Fruit fly (Drosophila melanogaster): Measurements from ENCODE around the gene gb.

The gb gene

DNA sequence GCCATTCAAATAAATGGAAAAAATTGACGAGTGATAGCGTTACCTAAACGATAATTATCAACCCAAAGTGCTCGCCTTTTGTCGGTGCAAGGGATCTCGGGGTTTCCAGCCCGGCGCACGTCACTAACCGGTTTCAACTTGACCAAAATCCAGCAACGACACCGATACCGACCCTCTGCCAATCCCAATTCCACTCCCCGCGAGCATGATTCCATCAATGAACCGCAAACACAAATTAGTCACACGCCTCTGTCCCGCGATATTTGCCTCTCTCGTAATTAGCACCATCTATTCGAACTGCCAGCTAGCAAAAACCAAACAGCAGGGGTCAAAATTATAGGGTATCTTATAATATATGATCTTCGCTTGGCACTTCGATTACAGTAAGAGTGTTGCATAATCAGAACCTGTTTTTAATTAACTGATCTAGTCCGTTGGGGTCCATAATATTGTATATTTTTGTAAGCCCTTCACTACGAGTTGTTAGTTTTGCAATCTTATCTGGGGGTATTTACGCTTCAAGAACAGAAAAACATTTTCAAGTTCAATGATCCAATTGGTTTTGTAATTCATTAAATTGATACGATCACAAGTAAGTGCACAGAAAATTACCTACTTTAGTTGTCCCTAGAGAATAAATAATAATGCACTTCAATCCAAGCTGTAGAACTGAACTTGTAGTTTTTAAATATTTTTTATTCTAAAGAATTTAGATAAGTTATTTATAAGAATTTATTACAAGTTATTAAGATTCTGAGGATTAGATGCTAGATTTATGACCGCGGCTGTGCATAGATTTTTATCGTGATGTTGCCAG is 41.2 kb upstream of the gb start:
- TF ChIP-seq EcR (GFP tag; optimal IDR thresholded peaks at IDR 0.05) (no peak), Snoo (tag; optimal IDR thresholded peaks at IDR 0.05) (peak; percentile 2), Pif1B (GFP tag; optimal IDR thresholded peaks at IDR 0.05) (no peak), CG14655 (GFP tag; optimal IDR thresholded peaks at IDR 0.05) (peak; percentile 63), CG12605 (GFP tag; IDR thresholded peaks at IDR 0.05) (no peak), CG17806 (tag; optimal IDR thresholded peaks at IDR 0.05) (peak; percentile 31), CG8159 (tag; optimal IDR thresholded peaks at IDR 0.05) (peak; percentile 57), CG9948 (tag; optimal IDR thresholded peaks at IDR 0.05) (peak; percentile 37), CG4496 (GFP tag; IDR thresholded peaks at IDR 0.05) (no peak), CG8301 (tag; optimal IDR thresholded peaks at IDR 0.05) (peak; percentile 13), CG34367 (tag; optimal IDR thresholded peaks at IDR 0.05) (peak; percentile 4), CG15710 (tag; optimal IDR thresholded peaks at IDR 0.05) (peak; percentile 41), Ets98B (GFP tag; IDR thresholded peaks at IDR 0.05) (no peak), rn (GFP tag; IDR thresholded peaks at IDR 0.05) (no peak), CG13204 (GFP tag; optimal IDR thresholded peaks at IDR 0.05) (peak; percentile 17)

DNA sequence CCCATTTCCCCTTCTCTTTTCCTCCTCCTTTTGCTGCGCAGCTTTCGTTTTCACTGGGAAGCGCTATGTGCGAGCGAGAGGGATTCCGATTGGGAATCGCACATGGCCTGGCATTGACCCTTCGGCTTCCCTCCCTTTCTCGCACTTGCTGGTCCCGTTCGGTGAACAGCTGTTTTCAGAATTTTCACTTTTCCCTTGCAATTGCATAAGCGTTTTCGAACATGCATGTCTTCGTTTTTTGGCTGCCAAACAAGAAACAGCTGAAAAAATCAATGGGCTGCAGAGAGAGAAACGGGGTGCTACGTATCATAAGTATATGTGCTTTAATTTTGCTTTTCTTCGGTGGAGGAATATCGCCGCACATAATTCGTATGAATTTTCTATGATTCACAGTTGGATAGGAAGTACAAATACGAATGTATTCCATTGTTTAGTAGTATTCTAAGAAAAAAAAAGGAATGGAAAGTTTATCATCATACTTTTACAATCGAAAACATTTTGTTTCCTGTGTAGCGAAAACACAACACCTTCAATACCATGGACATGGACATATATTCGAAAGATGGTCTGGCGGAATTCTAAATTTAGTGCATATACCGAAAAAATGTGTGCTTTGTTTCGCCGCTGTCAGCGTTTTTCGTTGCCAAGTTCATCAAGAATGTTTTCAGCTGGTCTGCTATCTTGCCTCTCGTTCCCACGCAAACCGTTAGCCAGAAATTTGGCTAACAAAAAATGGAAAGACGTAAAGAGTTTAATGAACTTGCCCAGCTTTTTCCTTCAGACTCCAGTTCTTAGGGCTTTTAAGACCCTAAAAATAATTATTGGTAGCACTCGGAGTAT is 40.3 kb upstream of the gb start:
- TF ChIP-seq Pif1B (GFP tag; optimal IDR thresholded peaks at IDR 0.05) (peak; percentile 34), Snoo (tag; optimal IDR thresholded peaks at IDR 0.05) (peak; percentile 50), CG8301 (tag; optimal IDR thresholded peaks at IDR 0.05) (peak; percentile 55), gl (tag; optimal IDR thresholded peaks at IDR 0.05) (no peak), Pif1A (GFP tag; optimal IDR thresholded peaks at IDR 0.05) (peak; percentile 50), CG32121 (GFP tag; IDR thresholded peaks at IDR 0.05) (peak; percentile 56; the same call in 1 of the 2 replicates), EcR (GFP tag; optimal IDR thresholded peaks at IDR 0.05) (peak; percentile 65), rn (GFP tag; IDR thresholded peaks at IDR 0.05) (no peak), Ets98B (GFP tag; IDR thresholded peaks at IDR 0.05) (peak; percentile 37; the same call in 1 of the 2 replicates), CG15710 (tag; optimal IDR thresholded peaks at IDR 0.05) (no peak), CG34367 (tag; optimal IDR thresholded peaks at IDR 0.05) (no peak), D1 (tag; optimal IDR thresholded peaks at IDR 0.05) (no peak), CG12605 (GFP tag; IDR thresholded peaks at IDR 0.05) (no peak), CG4496 (GFP tag; IDR thresholded peaks at IDR 0.05) (no peak), CG17806 (tag; optimal IDR thresholded peaks at IDR 0.05) (peak; percentile 34), CG14655 (GFP tag; optimal IDR thresholded peaks at IDR 0.05) (peak; percentile 49), CG8159 (tag; optimal IDR thresholded peaks at IDR 0.05) (peak; percentile 37), CG13204 (GFP tag; optimal IDR thresholded peaks at IDR 0.05) (no peak), CG10348 (GFP tag; IDR thresholded peaks at IDR 0.05) (no peak), CG9948 (tag; optimal IDR thresholded peaks at IDR 0.05) (peak; percentile 10), fd96Ca (GFP tag; IDR thresholded peaks at IDR 0.05) (no peak)

DNA sequence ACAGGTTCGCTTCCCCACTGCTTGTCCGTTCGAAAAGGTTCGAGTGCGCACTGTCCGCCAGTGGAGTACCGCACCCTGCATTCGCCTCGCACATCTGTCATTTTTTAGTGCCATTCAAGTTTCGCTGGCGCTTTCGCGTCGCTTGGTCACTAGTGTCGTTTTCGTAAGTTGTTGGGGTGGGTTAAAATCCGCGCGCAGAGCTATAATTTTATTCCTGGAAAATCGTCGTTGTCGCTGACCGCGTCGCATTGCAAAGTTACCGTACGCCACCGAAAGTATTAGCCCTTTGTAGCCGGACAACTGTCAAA is 39.4 kb upstream of the gb start, which contains the start of gene Men-b:
Gene Men-b (plus strand): TSS at position 147 of the 308 bp plus-strand sequence.
- TF ChIP-seq CG4496 (GFP tag; IDR thresholded peaks at IDR 0.05) (peak; percentile 45; the same call in 2 of the 3 replicates), CG13204 (GFP tag; optimal IDR thresholded peaks at IDR 0.05) (no peak)

DNA sequence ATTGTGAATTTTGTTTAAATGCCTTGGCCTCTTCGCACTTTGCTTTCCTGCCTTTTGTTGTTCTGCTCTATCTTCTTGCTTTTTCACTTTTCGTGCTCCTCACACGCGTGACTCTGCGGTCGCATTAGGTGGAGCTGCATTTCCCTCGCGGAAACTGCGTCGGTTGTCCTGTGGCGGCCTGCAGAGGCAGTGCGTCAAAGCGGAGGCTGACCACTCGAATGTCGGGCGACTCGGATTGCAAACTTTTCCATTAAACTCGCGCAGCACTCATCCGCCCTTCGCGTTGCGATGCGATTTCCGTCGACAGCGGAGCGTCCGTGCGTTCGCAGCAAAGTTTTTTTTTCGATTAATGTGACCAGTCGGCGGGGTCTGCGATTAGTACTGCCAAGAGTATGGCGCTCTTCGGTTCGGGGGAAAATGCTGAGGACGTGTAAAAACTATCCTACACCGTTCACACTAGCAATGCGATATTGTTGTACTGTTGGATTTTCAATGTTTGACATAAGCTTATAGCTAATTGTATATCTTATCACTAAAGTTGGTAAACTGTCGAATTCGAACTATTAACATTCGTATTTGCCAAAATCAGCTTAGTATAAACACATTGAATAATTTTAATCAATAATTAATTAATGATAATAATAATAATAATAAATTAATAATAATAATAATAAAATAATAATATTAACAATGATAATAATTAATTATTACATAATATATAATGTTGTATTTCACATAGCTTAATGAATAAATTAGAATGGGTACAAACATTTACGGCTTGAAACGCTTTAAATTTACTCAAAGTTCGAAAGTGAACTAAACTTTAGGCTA is 38.8 kb upstream of the gb start, which contains the start of gene CG6051:
Gene CG6051 (minus strand): TSS at position 385 of the 831 bp plus-strand sequence.
- TF ChIP-seq CG8301 (tag; optimal IDR thresholded peaks at IDR 0.05) (peak; percentile 24), CG8159 (tag; optimal IDR thresholded peaks at IDR 0.05) (peak; percentile 44), CG9948 (tag; optimal IDR thresholded peaks at IDR 0.05) (peak; percentile 6), gl (tag; optimal IDR thresholded peaks at IDR 0.05) (no peak), Ets98B (GFP tag; IDR thresholded peaks at IDR 0.05) (no peak), CG32121 (GFP tag; IDR thresholded peaks at IDR 0.05) (no peak), CG13204 (GFP tag; optimal IDR thresholded peaks at IDR 0.05) (no peak), CG17806 (tag; optimal IDR thresholded peaks at IDR 0.05) (peak; percentile 24), D1 (tag; optimal IDR thresholded peaks at IDR 0.05) (no peak), fd96Ca (GFP tag; IDR thresholded peaks at IDR 0.05) (no peak), Pif1A (GFP tag; optimal IDR thresholded peaks at IDR 0.05) (no peak), Pif1B (GFP tag; optimal IDR thresholded peaks at IDR 0.05) (peak; percentile 4), rn (GFP tag; IDR thresholded peaks at IDR 0.05) (no peak), CG14655 (GFP tag; optimal IDR thresholded peaks at IDR 0.05) (peak; percentile 6), CG15710 (tag; optimal IDR thresholded peaks at IDR 0.05) (no peak), CG10348 (GFP tag; IDR thresholded peaks at IDR 0.05) (no peak), CG34367 (tag; optimal IDR thresholded peaks at IDR 0.05) (no peak), CG4496 (GFP tag; IDR thresholded peaks at IDR 0.05) (no peak), Snoo (tag; optimal IDR thresholded peaks at IDR 0.05) (peak; percentile 39), EcR (GFP tag; optimal IDR thresholded peaks at IDR 0.05) (no peak), CG12605 (GFP tag; IDR thresholded peaks at IDR 0.05) (no peak)
